Fruit fly (Drosophila melanogaster) whole organism, embryonic: ENCODE data around the gene CG16854.

Source experiments
- Ada2b ChIP-seq: fragments of 200-800 bp; sonication (Bioruptor generic); IDR thresholded peaks from 2 replicates; pipeline ENCODE4 v1.3.6; 2022; ENCODE audit warnings: missing biosample characterization, missing genetic modification characterization
- B-H2 ChIP-seq: fragments of 200-800 bp; sonication (Bioruptor generic); optimal IDR thresholded peaks from 2 replicates; lab custom pipeline; 2018; ENCODE audit warnings: missing biosample characterization, mild to moderate bottlenecking, missing genetic modification characterization
- Bteb2 ChIP-seq: fragments of 200-800 bp; sonication (Bioruptor generic); optimal IDR thresholded peaks from 2 replicates; lab custom pipeline; 2016; ENCODE audit warnings: missing biosample characterization, missing genetic modification characterization
- CG11398 ChIP-seq: fragments of 200-800 bp; sonication (Bioruptor generic); optimal IDR thresholded peaks from 2 replicates; lab custom pipeline; 2016; ENCODE audit warnings: missing biosample characterization, missing genetic modification characterization
- CG11723 ChIP-seq: fragments of 200-800 bp; sonication (Bioruptor generic); optimal IDR thresholded peaks from 2 replicates; lab custom pipeline; 2017; ENCODE audit warnings: missing biosample characterization, mild to moderate bottlenecking, missing genetic modification characterization
- CG12769 ChIP-seq: fragments of 200-800 bp; sonication (Bioruptor generic); optimal IDR thresholded peaks from 2 replicates; lab custom pipeline; 2019; ENCODE audit warnings: missing biosample characterization, mild to moderate bottlenecking, missing genetic modification characterization, moderate library complexity
- CG14014 ChIP-seq: fragments of 200-800 bp; sonication (Bioruptor generic); IDR thresholded peaks from 2 replicates; pipeline ENCODE4 v1.3.6; 2022; ENCODE audit warnings: missing biosample characterization, missing genetic modification characterization
- CG1603 ChIP-seq: fragments of 200-800 bp; sonication (Bioruptor generic); optimal IDR thresholded peaks from 2 replicates; lab custom pipeline; 2019; ENCODE audit warnings: missing biosample characterization, mild to moderate bottlenecking, missing genetic modification characterization, moderate library complexity
- CG17328 ChIP-seq: fragments of 200-800 bp; sonication (Bioruptor generic); IDR thresholded peaks from 2 replicates; pipeline ENCODE4 v1.3.6; 2022; ENCODE audit warnings: missing biosample characterization, missing genetic modification characterization
- CG17568 ChIP-seq: fragments of 200-800 bp; sonication (Bioruptor generic); optimal IDR thresholded peaks from 2 replicates; lab custom pipeline; 2018; ENCODE audit warnings: missing biosample characterization, mild to moderate bottlenecking, missing genetic modification characterization, moderate library complexity
- CG17612 ChIP-seq: fragments of 200-800 bp; sonication (Bioruptor generic); IDR thresholded peaks from 2 replicates; pipeline ENCODE4 v1.3.6; 2022; ENCODE audit warnings: missing biosample characterization, missing genetic modification characterization
- CG2116 ChIP-seq: fragments of 200-800 bp; sonication (Bioruptor generic); optimal IDR thresholded peaks from 3 replicates; lab custom pipeline; 2018; ENCODE audit warnings: missing biosample characterization, mild to moderate bottlenecking, missing genetic modification characterization
- CG3163 ChIP-seq: fragments of 200-800 bp; sonication (Bioruptor generic); optimal IDR thresholded peaks from 3 replicates; lab custom pipeline; 2016; ENCODE audit warnings: missing biosample characterization, missing genetic modification characterization
- CG3281 ChIP-seq: fragments of 200-800 bp; sonication (Bioruptor generic); optimal IDR thresholded peaks from 3 replicates; lab custom pipeline; 2017; ENCODE audit warnings: missing biosample characterization, mild to moderate bottlenecking, missing genetic modification characterization
- CG33557 ChIP-seq: fragments of 200-800 bp; sonication (Bioruptor generic); optimal IDR thresholded peaks from 2 replicates; lab custom pipeline; 2019; ENCODE audit warnings: missing biosample characterization, mild to moderate bottlenecking, missing genetic modification characterization, moderate library complexity
- CG3838 ChIP-seq: fragments of 200-800 bp; sonication (Bioruptor generic); optimal IDR thresholded peaks from 3 replicates; lab custom pipeline; 2016; ENCODE audit warnings: missing biosample characterization, missing genetic modification characterization
- CG6272 ChIP-seq: fragments of 200-800 bp; sonication (Bioruptor generic); IDR thresholded peaks from 2 replicates; pipeline ENCODE4 v1.3.6; 2022; ENCODE audit warnings: missing biosample characterization, missing genetic modification characterization
- CG6689 ChIP-seq: fragments of 200-800 bp; sonication (Bioruptor generic); IDR thresholded peaks from 2 replicates; pipeline ENCODE4 v1.3.6; 2022; ENCODE audit warnings: missing biosample characterization, missing genetic modification characterization
- CG7357 ChIP-seq: fragments of 200-800 bp; sonication (Bioruptor generic); IDR thresholded peaks from 3 replicates; pipeline ENCODE4 v1.3.6; 2022; ENCODE audit warnings: missing biosample characterization, missing genetic modification characterization
- CG9932 ChIP-seq: fragments of 200-800 bp; sonication (Bioruptor generic); IDR thresholded peaks from 2 replicates; pipeline ENCODE4 v1.3.6; 2022; ENCODE audit warnings: missing biosample characterization, missing genetic modification characterization
- Camta ChIP-seq: fragments of 200-800 bp; sonication (Bioruptor generic); optimal IDR thresholded peaks from 2 replicates; lab custom pipeline; 2016; ENCODE audit warnings: missing biosample characterization, missing genetic modification characterization
- CkIIα-i1 ChIP-seq: fragments of 200-800 bp; sonication (Bioruptor generic); IDR thresholded peaks from 2 replicates; pipeline ENCODE4 v1.3.6; 2022; ENCODE audit warnings: missing biosample characterization, missing genetic modification characterization
- D19A ChIP-seq: fragments of 200-800 bp; optimal IDR thresholded peaks from 3 replicates; lab custom pipeline; 2019; ENCODE audit warnings: missing biosample characterization, mild to moderate bottlenecking, missing genetic modification characterization, moderate library complexity
- Deaf1 ChIP-seq: fragments of 200-800 bp; optimal IDR thresholded peaks from 3 replicates; lab custom pipeline; 2019; ENCODE audit warnings: missing biosample characterization, mild to moderate bottlenecking, missing genetic modification characterization, moderate library complexity
- Dek ChIP-seq: fragments of 200-800 bp; sonication (Bioruptor generic); optimal IDR thresholded peaks from 3 replicates; lab custom pipeline; 2019; ENCODE audit warnings: missing biosample characterization, mild to moderate bottlenecking, missing genetic modification characterization, moderate library complexity
- Fer2 ChIP-seq: fragments of 200-800 bp; sonication (Bioruptor generic); optimal IDR thresholded peaks from 2 replicates; lab custom pipeline; 2018; ENCODE audit warnings: missing biosample characterization, mild to moderate bottlenecking, missing genetic modification characterization, moderate library complexity
- HLHmδ ChIP-seq: fragments of 200-800 bp; sonication (Bioruptor generic); optimal IDR thresholded peaks from 2 replicates; lab custom pipeline; 2018; ENCODE audit warnings: missing biosample characterization, mild to moderate bottlenecking, missing genetic modification characterization, moderate library complexity
- Hmr ChIP-seq: fragments of 200-800 bp; sonication (Bioruptor generic); optimal IDR thresholded peaks from 3 replicates; lab custom pipeline; 2017; ENCODE audit warnings: mild to moderate bottlenecking, missing biosample characterization, missing genetic modification reagents, missing genetic modification characterization
- Hr3 ChIP-seq: fragments of 200-800 bp; sonication (Bioruptor generic); optimal IDR thresholded peaks from 3 replicates; lab custom pipeline; 2016; ENCODE audit warnings: missing biosample characterization, missing genetic modification characterization
- Hr78 ChIP-seq, 2 experiments: fragments of 200-800 bp in 1 of 2; fragments of >200 bp in 1 of 2; sonication (Bioruptor generic) in 1 of 2; optimal IDR thresholded peaks; 2 replicates each; lab custom pipeline; 2017 to 2019; ENCODE audit warnings: missing biosample characterization in 2 of 2, missing genetic modification characterization in 2 of 2, mild to moderate bottlenecking in 1 of 2, moderate library complexity in 1 of 2
- MTF-1 ChIP-seq: fragments of 200-800 bp; sonication (Bioruptor generic); optimal IDR thresholded peaks from 2 replicates; lab custom pipeline; 2018; ENCODE audit warnings: missing biosample characterization, mild to moderate bottlenecking, missing genetic modification characterization, borderline replicate concordance
- Max ChIP-seq: fragments of 200-800 bp; sonication (Bioruptor generic); optimal IDR thresholded peaks from 2 replicates; lab custom pipeline; 2016; ENCODE audit warnings: missing biosample characterization, mild to moderate bottlenecking, missing genetic modification characterization
- bsh ChIP-seq, 2 experiments: fragments of 200-800 bp; sonication (Bioruptor generic); optimal IDR thresholded peaks; 2 replicates each; lab custom pipeline; 2017 to 2018; ENCODE audit warnings: mild to moderate bottlenecking in 2 of 2, missing biosample characterization in 2 of 2, missing genetic modification characterization in 2 of 2, moderate library complexity in 1 of 2
- crol ChIP-seq: fragments of 200-800 bp; sonication (Bioruptor generic); IDR thresholded peaks from 2 replicates; pipeline ENCODE4 v1.3.6; 2022; ENCODE audit warnings: missing biosample characterization, missing genetic modification characterization
- fd102C ChIP-seq: fragments of 200-800 bp; sonication (Bioruptor generic); optimal IDR thresholded peaks from 2 replicates; lab custom pipeline; 2018; ENCODE audit warnings: missing biosample characterization, mild to moderate bottlenecking, missing genetic modification characterization, moderate library complexity
- gem ChIP-seq: fragments of 200-800 bp; sonication (Bioruptor generic); optimal IDR thresholded peaks from 2 replicates; lab custom pipeline; 2019; ENCODE audit warnings: missing biosample characterization, mild to moderate bottlenecking, missing genetic modification characterization, moderate library complexity
- grn ChIP-seq: fragments of 200-800 bp; sonication (Bioruptor generic); optimal IDR thresholded peaks from 3 replicates; lab custom pipeline; 2017; ENCODE audit warnings: missing biosample characterization, missing genetic modification characterization
- gro ChIP-seq: fragments of 200-800 bp; sonication (Bioruptor generic); optimal IDR thresholded peaks from 2 replicates; lab custom pipeline; 2016; ENCODE audit warnings: missing biosample characterization, missing genetic modification characterization
- klu ChIP-seq: fragments of 200-800 bp; sonication (Bioruptor generic); IDR thresholded peaks from 2 replicates; pipeline ENCODE4 v1.3.6; 2022; ENCODE audit warnings: missing biosample characterization, missing genetic modification characterization
- kni ChIP-seq: fragments of 200-800 bp; sonication (Bioruptor generic); optimal IDR thresholded peaks from 3 replicates; lab custom pipeline; 2017; ENCODE audit warnings: mild to moderate bottlenecking, missing biosample characterization, missing genetic modification reagents, missing genetic modification characterization
- lilli ChIP-seq: fragments of 200-800 bp; sonication (Bioruptor generic); optimal IDR thresholded peaks from 3 replicates; lab custom pipeline; 2016; ENCODE audit warnings: missing biosample characterization, missing genetic modification characterization
- nerfin-1 ChIP-seq: fragments of 200-800 bp; sonication (Bioruptor generic); optimal IDR thresholded peaks from 3 replicates; lab custom pipeline; 2019; ENCODE audit warnings: missing biosample characterization, mild to moderate bottlenecking, missing genetic modification characterization, moderate library complexity
- org-1 ChIP-seq: fragments of 200-800 bp; sonication (Bioruptor generic); optimal IDR thresholded peaks from 2 replicates; lab custom pipeline; 2017; ENCODE audit warnings: missing biosample characterization, missing genetic modification characterization
- row ChIP-seq: fragments of 200-800 bp; sonication (Bioruptor generic); IDR thresholded peaks from 3 replicates; pipeline ENCODE4 v1.3.6; 2022; ENCODE audit warnings: missing biosample characterization, missing genetic modification characterization
- sd ChIP-seq: fragments of 200-800 bp; sonication (Bioruptor generic); optimal IDR thresholded peaks from 3 replicates; lab custom pipeline; 2018; ENCODE audit warnings: missing biosample characterization, mild to moderate bottlenecking, missing genetic modification characterization, moderate library complexity
- sr ChIP-seq: fragments of 200-800 bp; sonication (Bioruptor generic); IDR thresholded peaks from 3 replicates; pipeline ENCODE4 v1.3.6; 2022; ENCODE audit warnings: missing biosample characterization, missing genetic modification characterization

The CG16854 gene

DNA sequence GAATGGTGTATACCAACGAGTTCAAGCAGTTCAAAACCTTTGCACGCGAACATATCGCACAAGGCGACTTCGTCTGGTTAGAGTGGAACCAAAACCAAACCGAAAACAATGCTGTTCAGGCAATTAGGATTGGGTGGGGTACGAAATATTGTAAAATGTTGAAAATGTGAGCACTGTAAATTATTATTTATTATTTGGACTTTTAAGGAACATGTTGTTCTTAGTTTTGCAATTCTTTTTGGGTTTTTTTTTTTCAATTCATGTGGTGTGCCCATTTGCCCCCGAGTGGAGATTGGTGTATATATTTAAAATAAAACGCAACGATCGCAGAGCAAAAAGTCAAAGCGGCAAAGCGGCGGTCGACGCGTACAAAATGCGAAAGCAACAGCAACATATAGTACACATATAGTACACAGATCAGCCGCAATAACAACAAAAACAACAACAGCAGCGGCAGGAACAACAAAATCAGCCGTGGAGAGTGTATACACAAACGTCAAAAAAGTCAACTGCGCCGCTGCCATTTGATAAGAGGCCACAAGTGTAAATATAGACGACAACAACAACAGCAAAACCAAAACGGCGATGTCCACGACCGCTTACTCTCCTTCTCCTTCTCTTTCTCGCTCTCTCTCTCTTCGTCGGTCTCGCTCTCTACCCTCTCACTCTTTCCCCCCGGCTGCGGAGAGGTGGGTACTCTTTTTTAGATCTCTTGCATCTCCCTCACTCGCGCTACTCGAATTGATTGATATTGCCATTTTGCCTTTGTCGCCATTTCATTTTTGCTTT lies 41.6 kb upstream of the CG16854 start (continued):
- TF ChIP-seq kni (GFP tag; lab: Kevin White, UChicago) (peak; percentile 83), CG3838 (GFP tag; lab: Kevin White, UChicago) (no peak), row (peak; percentile 51), CG17612 (GFP tag; lab: Robert Waterston, UW) (no peak), Camta (GFP tag; lab: Kevin White, UChicago) (no peak), CG6689 (GFP tag; lab: Robert Waterston, UW) (no peak; the same call in 1 of the 2 replicates), Ada2b (GFP tag; lab: Robert Waterston, UW) (0 out of 2 replicates have a peak, but pooled peaks have one; percentile 15), CG9932 (GFP tag; lab: Robert Waterston, UW) (0 out of 2 replicates have a peak, but pooled peaks have one; percentile 5), CkIIα-i1 (GFP tag; lab: Robert Waterston, UW) (no peak), CG2116 (GFP tag; lab: Kevin White, UChicago) (no peak), bsh (GFP tag; optimal IDR thresholded peaks at IDR 0.05; lab: Kevin White, UChicago) (peak; percentile 42 to 49), CG11723 (GFP tag; lab: Kevin White, UChicago) (peak; percentile 25), D19A (tag; lab: Kevin White, UChicago) (peak; percentile 71), lilli (peak; percentile 63), grn (GFP tag; lab: Kevin White, UChicago) (peak; percentile 58), CG11398 (GFP tag; lab: Kevin White, UChicago) (no peak), org-1 (peak; percentile 55), CG33557 (peak; percentile 64), MTF-1 (GFP tag; lab: Kevin White, UChicago) (peak; percentile 72), CG3281 (peak; percentile 30), CG17568 (GFP tag; lab: Kevin White, UChicago) (peak; percentile 69), Deaf1 (tag; lab: Kevin White, UChicago) (peak; percentile 46), sr (GFP tag; lab: Robert Waterston, UW) (0 out of 3 replicates have a peak, but pooled peaks have one; percentile 37), CG14014 (GFP tag; lab: Robert Waterston, UW) (peak; percentile 34; the same call in 1 of the 2 replicates), Fer2 (peak; percentile 0), CG6272 (GFP tag; lab: Robert Waterston, UW) (no peak; the same call in 1 of the 2 replicates), fd102C (GFP tag; lab: Kevin White, UChicago) (no peak), Hmr (GFP tag; lab: Kevin White, UChicago) (peak; percentile 74)

DNA sequence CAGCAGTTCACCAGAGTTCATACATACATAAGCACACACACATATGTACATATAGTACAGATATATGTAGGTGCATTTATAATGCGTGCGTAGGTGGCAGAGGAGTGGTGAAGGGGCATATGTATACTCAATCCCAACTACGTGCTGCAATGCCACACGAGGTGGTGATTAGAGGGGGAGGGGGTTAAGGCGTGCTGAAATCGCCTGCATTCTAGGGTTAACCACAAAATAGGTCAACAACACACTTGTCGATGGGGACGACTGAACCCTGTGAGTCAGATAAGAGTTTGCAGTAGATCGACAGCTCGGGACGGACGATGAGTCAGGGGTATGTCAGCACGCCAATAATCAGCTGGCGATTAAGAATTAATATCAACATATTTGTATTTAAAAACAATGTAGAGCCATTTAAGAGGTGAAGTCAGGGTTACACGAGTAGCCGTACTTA lies 41.0 kb upstream of the CG16854 start:
- TF ChIP-seq sd (peak; percentile 38), Dek (tag; lab: Kevin White, UChicago) (no peak), lilli (no peak), nerfin-1 (no peak), CG1603 (no peak), Hr3 (GFP tag; lab: Kevin White, UChicago) (no peak), gro (GFP tag; lab: Kevin White, UChicago) (no peak), gem (tag; lab: Kevin White, UChicago) (no peak), Camta (GFP tag; lab: Kevin White, UChicago) (no peak), Max (GFP tag; lab: Kevin White, UChicago) (no peak), Hr78 (GFP tag; optimal IDR thresholded peaks at IDR 0.05; lab: Kevin White, UChicago) (peak in 1 of 2 experiments; percentile 96), CG17328 (GFP tag; lab: Robert Waterston, UW) (no peak), CG12769 (peak; percentile 11), B-H2 (GFP tag; lab: Kevin White, UChicago) (no peak), kni (GFP tag; lab: Kevin White, UChicago) (peak; percentile 26), Bteb2 (no peak), crol (GFP tag; lab: Robert Waterston, UW) (peak; percentile 79), klu (GFP tag; lab: Robert Waterston, UW) (no peak), HLHmδ (peak; percentile 6), CG3163 (GFP tag; lab: Kevin White, UChicago) (peak; percentile 35), CG7357 (no peak)
